Worm (Caenorhabditis elegans): ENCODE results near the gene idi-1.

DNA sequence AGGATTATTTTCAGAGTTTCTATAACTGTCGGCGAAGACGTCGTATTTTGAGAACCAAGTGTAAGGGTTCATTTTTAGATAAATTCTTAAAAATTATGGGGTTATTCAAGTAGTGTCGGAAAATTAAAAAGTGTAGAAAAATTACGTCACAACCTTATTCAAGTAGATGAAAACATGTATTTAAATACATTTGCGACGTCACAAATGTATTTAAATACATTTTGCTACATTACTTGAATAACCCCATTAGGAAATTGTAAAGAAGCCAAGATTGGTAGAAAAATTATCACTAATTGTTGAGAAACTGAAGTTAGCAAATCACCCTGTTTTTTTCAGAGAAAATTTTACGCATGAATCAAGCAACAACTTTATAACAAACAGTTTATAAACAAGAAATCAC, 37.7 kb downstream of the idi-1 start:
- no peak for TF ChIP-seq F13C5.2 (tag; optimal IDR thresholded peaks at IDR 0.05)
- TF ChIP-seq ama-1 (optimal IDR thresholded peaks at IDR 0.05) = no peak
- TF ChIP-seq pes-1 (GFP tag; IDR thresholded peaks at IDR 0.05) = no peak
